Fruit fly (Drosophila melanogaster) whole organism, prepupa: ENCODE measurements around the gene glo.

Source experiments
- Blimp-1 ChIP-seq: fragments of 200-800 bp; sonication (Bioruptor generic); optimal IDR thresholded peaks from 3 replicates; lab custom pipeline; 2017; ENCODE audit warnings: missing biosample characterization, missing genetic modification characterization, mild to moderate bottlenecking, moderate library complexity, missing genetic modification reagents
- CG10631 ChIP-seq: fragments of 200-800 bp; sonication (Bioruptor generic); optimal IDR thresholded peaks from 2 replicates; lab custom pipeline; 2016; ENCODE audit warnings: missing biosample characterization, missing genetic modification characterization
- CG10669 ChIP-seq: fragments of 200-800 bp; sonication (Bioruptor generic); optimal IDR thresholded peaks from 3 replicates; lab custom pipeline; 2018; ENCODE audit warnings: missing biosample characterization, mild to moderate bottlenecking, missing genetic modification characterization, moderate library complexity
- CG1621 ChIP-seq: fragments of 200-800 bp; sonication (Bioruptor generic); optimal IDR thresholded peaks from 3 replicates; lab custom pipeline; 2018; ENCODE audit warnings: missing biosample characterization, mild to moderate bottlenecking, missing genetic modification characterization
- CG16779 ChIP-seq: fragments of 200-800 bp; sonication (Bioruptor generic); optimal IDR thresholded peaks from 3 replicates; lab custom pipeline; 2017; ENCODE audit warnings: missing biosample characterization, mild to moderate bottlenecking, missing genetic modification characterization
- CG31627 ChIP-seq: fragments of 200-800 bp; sonication (Bioruptor generic); optimal IDR thresholded peaks from 3 replicates; lab custom pipeline; 2016; ENCODE audit warnings: missing biosample characterization, missing genetic modification characterization
- CG32006 ChIP-seq: fragments of 200-800 bp; sonication (Bioruptor generic); optimal IDR thresholded peaks from 3 replicates; lab custom pipeline; 2017; ENCODE audit warnings: missing biosample characterization, mild to moderate bottlenecking, missing genetic modification characterization
- CG4318 ChIP-seq: fragments of 200-800 bp; sonication (Bioruptor generic); optimal IDR thresholded peaks from 3 replicates; lab custom pipeline; 2017; ENCODE audit warnings: missing biosample characterization, mild to moderate bottlenecking, missing genetic modification characterization
- CG6163 ChIP-seq: fragments of 200-800 bp; sonication (Bioruptor generic); IDR thresholded peaks from 3 replicates; pipeline ENCODE4 v1.3.6; 2022; ENCODE audit warnings: missing biosample characterization, missing genetic modification characterization
- CG6808 ChIP-seq: fragments of 200-800 bp; sonication (Bioruptor generic); optimal IDR thresholded peaks from 3 replicates; lab custom pipeline; 2017; ENCODE audit warnings: missing biosample characterization, missing genetic modification characterization, mild to moderate bottlenecking, moderate library complexity, missing genetic modification reagents
- CG8119 ChIP-seq: fragments of 200-800 bp; sonication (Bioruptor generic); IDR thresholded peaks from 3 replicates; pipeline ENCODE4 v1.3.6; 2022; ENCODE audit warnings: missing biosample characterization, missing genetic modification characterization
- CG8319 ChIP-seq: fragments of 200-800 bp; sonication (Bioruptor generic); optimal IDR thresholded peaks from 3 replicates; lab custom pipeline; 2016; ENCODE audit warnings: missing biosample characterization, missing genetic modification characterization
- CG8632 ChIP-seq: fragments of 200-800 bp; sonication (Bioruptor generic); optimal IDR thresholded peaks from 3 replicates; lab custom pipeline; 2016; ENCODE audit warnings: missing biosample characterization, missing genetic modification characterization
- Eip78C ChIP-seq: fragments of 200-800 bp; sonication (Bioruptor generic); peaks from one replicate; lab custom pipeline; 2016; ENCODE audit warnings: missing biosample characterization, missing genetic modification characterization
- Eip93F ChIP-seq: fragments of 200-800 bp; sonication (Bioruptor generic); optimal IDR thresholded peaks from 2 replicates; lab custom pipeline; 2016; ENCODE audit warnings: missing biosample characterization, mild to moderate bottlenecking, missing genetic modification characterization
- Ets21C ChIP-seq: fragments of 200-800 bp; sonication (Bioruptor generic); optimal IDR thresholded peaks from 3 replicates; lab custom pipeline; 2016; ENCODE audit warnings: missing biosample characterization, missing genetic modification characterization
- Gug ChIP-seq: fragments of 200-800 bp; sonication (Bioruptor generic); IDR thresholded peaks from 2 replicates; pipeline ENCODE4 v1.3.6; 2022; ENCODE audit warnings: missing biosample characterization, missing genetic modification characterization
- Hr4 ChIP-seq: fragments of 200-800 bp; sonication (Bioruptor generic); optimal IDR thresholded peaks from 3 replicates; lab custom pipeline; 2016; ENCODE audit warnings: missing biosample characterization, missing genetic modification characterization
- Lpt ChIP-seq: fragments of 200-800 bp; sonication (Bioruptor generic); optimal IDR thresholded peaks from 3 replicates; lab custom pipeline; 2016; ENCODE audit warnings: missing biosample characterization, missing genetic modification characterization
- OdsH ChIP-seq: fragments of 200-800 bp; sonication (Bioruptor generic); optimal IDR thresholded peaks from 3 replicates; lab custom pipeline; 2016; ENCODE audit warnings: missing biosample characterization, missing genetic modification characterization
- Smox ChIP-seq: fragments of 200-800 bp; sonication (Bioruptor generic); optimal IDR thresholded peaks from 3 replicates; lab custom pipeline; 2016; ENCODE audit warnings: missing biosample characterization, missing genetic modification characterization
- Sox15 ChIP-seq: fragments of 200-800 bp; sonication (Bioruptor generic); optimal IDR thresholded peaks from 3 replicates; lab custom pipeline; 2016; ENCODE audit warnings: missing biosample characterization, missing genetic modification characterization
- acj6 ChIP-seq: fragments of 200-800 bp; sonication (Bioruptor generic); optimal IDR thresholded peaks from 3 replicates; lab custom pipeline; 2016; ENCODE audit warnings: missing biosample characterization, missing genetic modification characterization
- cyc ChIP-seq: fragments of 200-800 bp; sonication (Bioruptor generic); optimal IDR thresholded peaks from 3 replicates; lab custom pipeline; 2016; ENCODE audit warnings: missing biosample characterization, missing genetic modification characterization
- dac ChIP-seq: fragments of 200-800 bp; sonication (Bioruptor generic); optimal IDR thresholded peaks from 2 replicates; lab custom pipeline; 2017; ENCODE audit warnings: missing biosample characterization, mild to moderate bottlenecking, missing genetic modification characterization
- dsx ChIP-seq: fragments of 200-800 bp; optimal IDR thresholded peaks from 3 replicates; lab custom pipeline; 2019; ENCODE audit warnings: missing biosample characterization, mild to moderate bottlenecking, missing genetic modification characterization, moderate library complexity; ENCODE audit not compliant: poor library complexity, severe bottlenecking
- eg ChIP-seq: fragments of 200-800 bp; sonication (Bioruptor generic); IDR thresholded peaks from 3 replicates; pipeline ENCODE4 v1.3.6; 2022; ENCODE audit warnings: missing biosample characterization, missing genetic modification characterization
- esn ChIP-seq: fragments of 200-800 bp; sonication (Bioruptor generic); optimal IDR thresholded peaks from 2 replicates; lab custom pipeline; 2016; ENCODE audit warnings: missing biosample characterization, mild to moderate bottlenecking, missing genetic modification characterization, moderate library complexity
- fkh ChIP-seq: fragments of 200-800 bp; sonication (Bioruptor generic); optimal IDR thresholded peaks from 3 replicates; lab custom pipeline; 2017; ENCODE audit warnings: missing biosample characterization, mild to moderate bottlenecking, missing genetic modification characterization, moderate library complexity
- lz ChIP-seq: fragments of 200-800 bp; sonication (Bioruptor generic); optimal IDR thresholded peaks from 3 replicates; lab custom pipeline; 2016; ENCODE audit warnings: missing biosample characterization, missing genetic modification characterization
- net ChIP-seq: fragments of 200-800 bp; sonication (Bioruptor generic); optimal IDR thresholded peaks from 3 replicates; lab custom pipeline; 2016; ENCODE audit warnings: missing biosample characterization, missing genetic modification characterization
- salr ChIP-seq, 2 experiments: fragments of 200-800 bp; sonication (Bioruptor generic); optimal IDR thresholded peaks; 3 replicates each; lab custom pipeline; 2016 to 2018; ENCODE audit warnings: missing biosample characterization in 2 of 2, missing genetic modification characterization in 2 of 2, mild to moderate bottlenecking in 1 of 2
- spab ChIP-seq: fragments of 200-800 bp; sonication (Bioruptor generic); optimal IDR thresholded peaks from 2 replicates; lab custom pipeline; 2017; ENCODE audit warnings: missing biosample characterization, mild to moderate bottlenecking, missing genetic modification characterization, missing genetic modification reagents
- svp ChIP-seq: fragments of 200-800 bp; sonication (Bioruptor generic); peaks from one replicate; lab custom pipeline; 2016; ENCODE audit warnings: missing biosample characterization, missing genetic modification characterization
- topi ChIP-seq: fragments of 200-800 bp; sonication (Bioruptor generic); optimal IDR thresholded peaks from 3 replicates; lab custom pipeline; 2016; ENCODE audit warnings: missing biosample characterization, missing genetic modification characterization

glo gene

DNA sequence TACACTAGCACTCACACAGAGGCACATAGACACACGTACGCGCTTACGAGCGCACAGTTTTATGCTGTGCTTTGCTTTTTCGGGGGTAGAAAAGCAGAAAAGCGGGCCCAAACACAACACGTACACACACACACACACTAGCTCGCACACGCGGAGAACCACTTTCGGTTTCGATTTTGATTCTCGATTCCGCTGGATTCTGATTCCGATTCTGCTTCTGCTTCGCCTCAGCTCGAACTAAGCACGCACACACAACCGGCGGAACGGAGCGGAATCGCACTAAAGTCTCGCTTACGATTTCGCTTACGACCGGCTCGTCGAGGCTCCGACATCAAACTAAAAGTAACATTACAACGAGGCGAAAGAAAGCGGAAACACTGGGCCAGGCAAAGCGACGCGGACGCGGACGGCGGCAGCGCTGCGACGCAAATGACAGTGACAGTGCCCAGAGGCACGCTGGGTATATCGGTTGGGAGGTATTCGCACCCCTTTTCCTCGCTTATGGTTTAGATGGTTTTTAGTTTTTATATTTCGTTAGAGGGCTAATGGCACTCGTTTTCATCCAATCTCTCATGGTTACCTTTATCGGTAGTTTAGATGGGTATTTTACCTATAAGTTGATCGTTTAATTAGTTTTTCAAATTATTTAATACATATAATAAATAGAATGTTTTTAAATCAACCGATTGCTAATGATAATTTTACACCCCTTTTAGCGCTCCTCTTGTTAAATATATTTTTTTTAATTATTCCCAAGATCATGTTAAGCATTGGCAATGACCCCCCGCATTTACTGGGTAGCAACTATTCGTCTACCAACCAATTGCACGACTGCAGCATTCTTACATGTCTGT is 41.0 kb downstream of the glo start (continued):
- peak; percentile 25 for TF ChIP-seq net
- TF ChIP-seq CG10631 (GFP tag; lab: Kevin White, UChicago) = peak; percentile 68
- TF ChIP-seq OdsH (GFP tag; lab: Kevin White, UChicago) = peak; percentile 78
- peak; percentile 38 for TF ChIP-seq Smox (GFP tag; lab: Kevin White, UChicago)
- peak; percentile 69 for TF ChIP-seq CG8632 (GFP tag; lab: Kevin White, UChicago)
- TF ChIP-seq cyc (GFP tag; lab: Kevin White, UChicago) = peak; percentile 24
- peak; percentile 48 for TF ChIP-seq CG8119
- TF ChIP-seq eg (GFP tag; lab: Robert Waterston, UW) = peak; percentile 61
- TF ChIP-seq esn (GFP tag; lab: Kevin White, UChicago) = peak; percentile 63
- peak; percentile 39 for TF ChIP-seq CG8319 (GFP tag; lab: Kevin White, UChicago)
- peak; percentile 73 for TF ChIP-seq CG6163

dm6 chr3R:11777058-11777457 is 42.2 kb downstream of the glo start:
- TF ChIP-seq Sox15 (GFP tag; lab: Kevin White, UChicago) (no peak), eg (GFP tag; lab: Robert Waterston, UW) (peak; percentile 41; the same call in 1 of the 3 replicates), svp (GFP tag; lab: Kevin White, UChicago) (peak; percentile 57), Eip93F (GFP tag; lab: Kevin White, UChicago) (no peak), CG32006 (GFP tag; lab: Kevin White, UChicago) (peak; percentile 19), CG1621 (tag; lab: Kevin White, UChicago) (no peak), Ets21C (GFP tag; lab: Kevin White, UChicago) (no peak), Eip78C (GFP tag; lab: Kevin White, UChicago) (peak; percentile 50), dsx (GFP tag; lab: Kevin White, UChicago) (peak; percentile 59), Lpt (GFP tag; lab: Kevin White, UChicago) (peak; percentile 17), topi (no peak), CG10669 (GFP tag; lab: Kevin White, UChicago) (no peak), acj6 (GFP tag; lab: Kevin White, UChicago) (no peak), salr (GFP tag; optimal IDR thresholded peaks at IDR 0.05; lab: Kevin White, UChicago) (peak in 1 of 2 experiments; percentile 9), CG31627 (GFP tag; lab: Kevin White, UChicago) (no peak), fkh (GFP tag; lab: Kevin White, UChicago) (no peak), Gug (GFP tag; lab: Robert Waterston, UW) (no peak), CG8632 (GFP tag; lab: Kevin White, UChicago) (no peak)

- TF ChIP-seq CG6808 (GFP tag; lab: Kevin White, UChicago) (no peak), spab (no peak), lz (GFP tag; lab: Kevin White, UChicago) (no peak), CG4318 (GFP tag; lab: Kevin White, UChicago) (no peak), net (no peak), Hr4 (no peak), acj6 (GFP tag; lab: Kevin White, UChicago) (no peak), CG16779 (no peak), CG10669 (GFP tag; lab: Kevin White, UChicago) (no peak), CG31627 (GFP tag; lab: Kevin White, UChicago) (no peak), dac (GFP tag; lab: Kevin White, UChicago) (no peak), Blimp-1 (GFP tag; lab: Kevin White, UChicago) (no peak)
These were observed 43.0 kb downstream of the glo start for dm6 chr3R:11776068-11776767.
